Fruit fly (Drosophila melanogaster) whole organism, wandering third instar larva: ENCODE measurements around the gene pav.

ENCODE experiments used
- CrebA ChIP-seq: fragments of 200-800 bp; sonication (Bioruptor generic); optimal IDR thresholded peaks from 2 replicates; lab custom pipeline; 2016; ENCODE audit warnings: missing biosample characterization, mild to moderate bottlenecking, missing genetic modification characterization, borderline replicate concordance
- Dfd ChIP-seq: fragments of >200 bp; optimal IDR thresholded peaks from 2 replicates; lab custom pipeline; 2017; ENCODE audit warnings: missing biosample characterization, missing genetic modification characterization
- Dif ChIP-seq: fragments of 200-275, 200-300 bp; sonication (Bioruptor generic); optimal IDR thresholded peaks from 2 replicates; lab custom pipeline; 2018; ENCODE audit warnings: missing biosample characterization, missing genetic modification characterization; ENCODE audit not compliant: partially characterized antibody
- GATAd ChIP-seq: sonication (Bioruptor generic); optimal IDR thresholded peaks from 2 replicates; lab custom pipeline; 2016; ENCODE audit warnings: missing biosample characterization, missing genetic modification characterization
- HLH106 ChIP-seq: fragments of 200-800 bp; optimal IDR thresholded peaks from 3 replicates; lab custom pipeline; 2019; ENCODE audit warnings: missing biosample characterization, mild to moderate bottlenecking, missing genetic modification characterization, moderate library complexity
- Hnf4 ChIP-seq: fragments of 200-800 bp; sonication (Bioruptor generic); optimal IDR thresholded peaks from 2 replicates; lab custom pipeline; 2016; ENCODE audit warnings: missing biosample characterization, mild to moderate bottlenecking, missing genetic modification characterization
- Jra ChIP-seq: sonication (Bioruptor generic); optimal IDR thresholded peaks from 2 replicates; lab custom pipeline; 2016; ENCODE audit warnings: missing biosample characterization, missing genetic modification characterization
- Mio ChIP-seq: sonication (Bioruptor generic); optimal IDR thresholded peaks from 2 replicates; lab custom pipeline; 2016; ENCODE audit warnings: missing biosample characterization, missing genetic modification characterization
- Myc ChIP-seq: fragments of >200 bp; optimal IDR thresholded peaks from 2 replicates; lab custom pipeline; 2017
- OdsH ChIP-seq: fragments of 200-800 bp; sonication (Bioruptor generic); optimal IDR thresholded peaks from 2 replicates; lab custom pipeline; 2016; ENCODE audit warnings: missing biosample characterization, mild to moderate bottlenecking, missing genetic modification characterization
- Rel ChIP-seq, 2 experiments: fragments of 200-800 bp; sonication (Bioruptor generic) in 1 of 2; optimal IDR thresholded peaks; 2 replicates in 1 of 2; 3 replicates in 1 of 2; lab custom pipeline; 2016 to 2019; ENCODE audit warnings: mild to moderate bottlenecking in 2 of 2, missing biosample characterization in 2 of 2, missing genetic modification characterization in 2 of 2, moderate library complexity in 1 of 2
- dl ChIP-seq, 2 experiments: fragments of 175-275, 200-275 bp in 1 of 2; fragments of 200-275 bp in 1 of 2; sonication (Bioruptor generic); optimal IDR thresholded peaks; lab custom pipeline; 2018; ENCODE audit warnings: mild to moderate bottlenecking in 2 of 2, missing biosample characterization in 2 of 2, missing genetic modification characterization in 2 of 2, moderate library complexity in 2 of 2; ENCODE audit not compliant: partially characterized antibody in 2 of 2, insufficient read depth in 1 of 2
- dmrt93B ChIP-seq: fragments of 200-800 bp; sonication (Bioruptor generic); optimal IDR thresholded peaks from 2 replicates; lab custom pipeline; 2018; ENCODE audit warnings: missing biosample characterization, mild to moderate bottlenecking, missing genetic modification characterization
- dsf ChIP-seq: sonication (Bioruptor generic); optimal IDR thresholded peaks from 2 replicates; lab custom pipeline; 2016; ENCODE audit warnings: missing biosample characterization, missing genetic modification characterization, borderline replicate concordance
- fru ChIP-seq: fragments of 200-800 bp; sonication (Bioruptor generic); optimal IDR thresholded peaks from 3 replicates; lab custom pipeline; 2016; ENCODE audit warnings: missing biosample characterization, mild to moderate bottlenecking, missing genetic modification characterization
- jim ChIP-seq: fragments of 175-275, 200-325 bp; sonication (Bioruptor generic); optimal IDR thresholded peaks from 2 replicates; lab custom pipeline; 2016; ENCODE audit warnings: missing biosample characterization, mild to moderate bottlenecking, missing genetic modification characterization
- psq ChIP-seq: fragments of 200-800 bp; sonication (Bioruptor generic); optimal IDR thresholded peaks from 3 replicates; lab custom pipeline; 2017; ENCODE audit warnings: missing biosample characterization, mild to moderate bottlenecking, missing genetic modification characterization, moderate library complexity
- rgr ChIP-seq: fragments of 200-800 bp; sonication (Bioruptor generic); optimal IDR thresholded peaks from 3 replicates; lab custom pipeline; 2016; ENCODE audit warnings: missing biosample characterization, mild to moderate bottlenecking, missing genetic modification characterization
- sv ChIP-seq: fragments of 200-800 bp; sonication (Bioruptor generic); optimal IDR thresholded peaks from 3 replicates; lab custom pipeline; 2016; ENCODE audit warnings: missing biosample characterization, missing genetic modification characterization
- usp ChIP-seq: fragments of >200 bp; optimal IDR thresholded peaks from 2 replicates; lab custom pipeline; 2017; ENCODE audit warnings: missing biosample characterization, missing genetic modification characterization

Gene pav

DNA sequence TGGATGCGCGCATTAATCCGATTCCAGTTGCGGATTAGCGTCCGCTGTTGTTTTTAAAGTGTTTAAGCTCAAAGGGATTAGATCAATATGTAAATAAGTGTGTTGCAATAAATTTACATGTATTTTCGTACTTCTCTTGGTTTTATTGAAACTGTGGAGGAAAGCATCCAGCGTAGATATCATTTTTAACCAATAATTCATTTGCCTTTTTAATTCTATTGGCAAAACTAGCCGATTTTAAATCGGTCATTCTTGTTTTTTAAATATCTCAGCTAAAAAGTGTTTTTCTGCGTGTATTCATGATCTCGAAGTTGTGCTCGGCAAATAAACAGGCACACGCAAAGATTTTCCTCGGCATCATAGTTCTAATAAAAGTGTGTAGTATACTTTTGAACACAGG, 50.8 kb downstream of the pav start:
- no peak for TF ChIP-seq dmrt93B (GFP tag; lab: Kevin White, UChicago)
- TF ChIP-seq Rel (GFP tag; optimal IDR thresholded peaks at IDR 0.05; lab: Kevin White, UChicago), result no peak
- no peak for TF ChIP-seq Rel (tag; optimal IDR thresholded peaks at IDR 0.05; lab: Kevin White, UChicago)
- no peak for TF ChIP-seq psq (GFP tag; lab: Kevin White, UChicago)
- no peak for TF ChIP-seq Hnf4 (GFP tag; lab: Kevin White, UChicago)
- no peak for TF ChIP-seq HLH106 (tag; lab: Kevin White, UChicago)
- TF ChIP-seq Myc (lab: Kevin White, UChicago), result no peak
- TF ChIP-seq Dfd (GFP tag; lab: Kevin White, UChicago), result no peak
- TF ChIP-seq GATAd (GFP tag; lab: Kevin White, UChicago), result no peak
- TF ChIP-seq dsf (GFP tag; lab: Kevin White, UChicago), result no peak
- TF ChIP-seq OdsH (GFP tag; lab: Kevin White, UChicago), result no peak
- no peak for TF ChIP-seq sv (GFP tag; lab: Kevin White, UChicago)
- TF ChIP-seq dl (GFP tag; optimal IDR thresholded peaks at IDR 0.05; lab: Kevin White, UChicago; ENCODE audit: insufficient read depth in 1 of 2, partially characterized antibody in 2 of 2), result no peak
- no peak for TF ChIP-seq Dif (GFP tag; lab: Kevin White, UChicago)
- no peak for TF ChIP-seq usp (GFP tag; lab: Kevin White, UChicago)
- no peak for TF ChIP-seq fru
- TF ChIP-seq, all 38 proteins: peak for 0

DNA sequence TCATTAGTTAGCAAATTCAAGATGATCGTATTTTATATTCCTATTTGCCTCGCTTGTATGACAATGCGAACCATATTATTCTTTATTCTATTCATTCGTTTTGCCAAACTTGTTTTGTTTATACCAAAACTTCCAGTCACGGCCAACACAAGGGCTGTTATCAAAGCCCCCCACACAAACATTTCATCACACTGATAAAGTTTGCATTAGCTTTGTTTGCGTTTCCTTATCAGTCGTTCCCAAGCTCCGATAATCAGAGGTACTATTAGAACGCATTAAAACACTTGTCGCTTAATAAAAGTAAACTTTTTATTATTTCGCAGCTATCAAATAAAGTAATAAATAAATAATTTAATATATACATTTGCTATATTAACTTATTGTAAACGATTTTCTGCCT, 51.2 kb downstream of the pav start:
- TF ChIP-seq rgr (GFP tag; lab: Kevin White, UChicago) (no peak), dsf (GFP tag; lab: Kevin White, UChicago) (no peak), Mio (GFP tag; lab: Kevin White, UChicago) (no peak), Jra (GFP tag; lab: Kevin White, UChicago) (no peak), jim (GFP tag; lab: Kevin White, UChicago) (no peak), CrebA (GFP tag; lab: Kevin White, UChicago) (no peak)
